Worm (Caenorhabditis elegans): Measurements from ENCODE around the gene Y54F10AR.1.

ce11 chrIII:2549620-2550019 lies 25.9 kb downstream of the Y54F10AR.1 start, which contains the start of gene feh-1:
- TF ChIP-seq aha-1 (tag; optimal IDR thresholded peaks at IDR 0.05) (no peak), ceh-90 (tag; optimal IDR thresholded peaks at IDR 0.05) (no peak), nhr-77 (tag; optimal IDR thresholded peaks at IDR 0.05) (no peak), hlh-4 (tag; optimal IDR thresholded peaks at IDR 0.05) (no peak), dpl-1 (GFP tag; optimal IDR thresholded peaks at IDR 0.05) (no peak), efl-3 (GFP tag; optimal IDR thresholded peaks at IDR 0.05) (no peak), elt-3 (tag; optimal IDR thresholded peaks at IDR 0.05) (no peak), jun-1 (tag; optimal IDR thresholded peaks at IDR 0.05) (no peak), aly-2 (tag; optimal IDR thresholded peaks at IDR 0.05) (no peak), ama-1 (optimal IDR thresholded peaks at IDR 0.05) (no peak), nhr-76 (tag; optimal IDR thresholded peaks at IDR 0.05) (no peak)

Data from whole organism, L1 larva.